Fruit fly (Drosophila melanogaster) whole organism, embryonic: Measurements from ENCODE around the gene CG15742.
A peak's percentile ranks its signal among the peaks of the same experiment; 100 is the strongest.

Source experiments
- CG10321 ChIP-seq: fragments of 200-800 bp; sonication (Bioruptor generic); IDR thresholded peaks from 2 replicates; pipeline ENCODE4 v1.3.6; 2022; ENCODE audit warnings: missing biosample characterization, missing genetic modification characterization
- CG11085 ChIP-seq: fragments of 200-800 bp; sonication (Bioruptor generic); IDR thresholded peaks from 2 replicates; pipeline ENCODE4 v1.3.6; 2022; ENCODE audit warnings: missing biosample characterization, missing genetic modification characterization
- CG12104 ChIP-seq: fragments of 200-800 bp; sonication (Bioruptor generic); optimal IDR thresholded peaks from 3 replicates; lab custom pipeline; 2016; ENCODE audit warnings: missing biosample characterization, missing genetic modification characterization
- CG12391 ChIP-seq: fragments of 200-800 bp; sonication (Bioruptor generic); optimal IDR thresholded peaks from 3 replicates; lab custom pipeline; 2018; ENCODE audit warnings: missing biosample characterization, mild to moderate bottlenecking, missing genetic modification characterization, moderate library complexity
- CG14050 ChIP-seq: fragments of 200-800 bp; sonication (Bioruptor generic); IDR thresholded peaks from 3 replicates; pipeline ENCODE4 v1.3.6; 2022; ENCODE audit warnings: missing biosample characterization, missing genetic modification characterization
- CG15269 ChIP-seq: fragments of 200-800 bp; sonication (Bioruptor generic); optimal IDR thresholded peaks from 2 replicates; lab custom pipeline; 2018; ENCODE audit warnings: missing biosample characterization, mild to moderate bottlenecking, missing genetic modification characterization, moderate library complexity
- CG17361 ChIP-seq: fragments of 200-800 bp; sonication (Bioruptor generic); IDR thresholded peaks from 3 replicates; pipeline ENCODE4 v1.3.6; 2022; ENCODE audit warnings: missing biosample characterization, missing genetic modification characterization
- CG31224 ChIP-seq: fragments of 200-800 bp; sonication (Bioruptor generic); IDR thresholded peaks from 2 replicates; pipeline ENCODE4 v1.3.6; 2022; ENCODE audit warnings: missing biosample characterization, missing genetic modification characterization
- CG33557 ChIP-seq: fragments of 200-800 bp; sonication (Bioruptor generic); optimal IDR thresholded peaks from 2 replicates; lab custom pipeline; 2019; ENCODE audit warnings: missing biosample characterization, mild to moderate bottlenecking, missing genetic modification characterization, moderate library complexity
- CG34224 ChIP-seq: fragments of 200-800 bp; sonication (Bioruptor generic); IDR thresholded peaks from 3 replicates; pipeline ENCODE4 v1.3.6; 2022; ENCODE audit warnings: missing biosample characterization, missing genetic modification characterization; ENCODE audit not compliant: partially characterized antibody
- CG42726 ChIP-seq: fragments of 200-800 bp; sonication (Bioruptor generic); IDR thresholded peaks from 2 replicates; pipeline ENCODE4 v1.3.6; 2022; ENCODE audit warnings: missing biosample characterization, missing genetic modification characterization; ENCODE audit not compliant: partially characterized antibody
- CG4328 ChIP-seq: fragments of 200-800 bp; sonication (Bioruptor generic); optimal IDR thresholded peaks from 3 replicates; lab custom pipeline; 2017; ENCODE audit warnings: missing biosample characterization, missing genetic modification reagents, missing genetic modification characterization
- CG5180 ChIP-seq: fragments of 200-800 bp; sonication (Bioruptor generic); optimal IDR thresholded peaks from 3 replicates; lab custom pipeline; 2017; ENCODE audit warnings: missing biosample characterization, missing genetic modification characterization, mild to moderate bottlenecking, moderate library complexity, missing genetic modification reagents
- CG5953 ChIP-seq: fragments of 200-800 bp; sonication (Bioruptor generic); IDR thresholded peaks from 2 replicates; pipeline ENCODE4 v1.3.6; 2022; ENCODE audit warnings: missing biosample characterization, missing genetic modification characterization
- CG7839 ChIP-seq: fragments of 200-800 bp; sonication (Bioruptor generic); optimal IDR thresholded peaks from 3 replicates; lab custom pipeline; 2018; ENCODE audit warnings: missing biosample characterization, mild to moderate bottlenecking, missing genetic modification characterization, moderate library complexity
- CG8359 ChIP-seq: fragments of 200-800 bp; sonication (Bioruptor generic); optimal IDR thresholded peaks from 2 replicates; lab custom pipeline; 2017; ENCODE audit warnings: missing biosample characterization, mild to moderate bottlenecking, missing genetic modification characterization, borderline replicate concordance
- CG9437 ChIP-seq: fragments of 200-800 bp; sonication (Bioruptor generic); optimal IDR thresholded peaks from 2 replicates; lab custom pipeline; 2018; ENCODE audit warnings: missing biosample characterization, mild to moderate bottlenecking, missing genetic modification characterization
- Dbx ChIP-seq: fragments of 200-800 bp; sonication (Bioruptor generic); IDR thresholded peaks from 3 replicates; pipeline ENCODE4 v1.3.6; 2022; ENCODE audit warnings: missing biosample characterization, missing genetic modification characterization
- Doc2 ChIP-seq: fragments of 200-800 bp; sonication (Bioruptor generic); IDR thresholded peaks from 2 replicates; pipeline ENCODE4 v1.3.6; 2022; ENCODE audit warnings: missing biosample characterization, missing genetic modification characterization
- Dref ChIP-seq: fragments of 200-800 bp; sonication (Bioruptor generic); IDR thresholded peaks from 2 replicates; pipeline ENCODE4 v1.3.6; 2022; ENCODE audit warnings: missing biosample characterization, missing genetic modification characterization
- E2f2 ChIP-seq: fragments of 200-800 bp; sonication (Bioruptor generic); IDR thresholded peaks from 2 replicates; pipeline ENCODE4 v1.3.6; 2022; ENCODE audit warnings: missing biosample characterization, missing genetic modification characterization
- Ets65A ChIP-seq: fragments of 200-800 bp; sonication (Bioruptor generic); peaks from one replicate; lab custom pipeline; 2016; ENCODE audit warnings: missing biosample characterization, missing genetic modification characterization
- Fer1 ChIP-seq: fragments of 200-800 bp; sonication (Bioruptor generic); optimal IDR thresholded peaks from 2 replicates; lab custom pipeline; 2017; ENCODE audit warnings: missing biosample characterization, mild to moderate bottlenecking, missing genetic modification characterization
- Gug ChIP-seq: fragments of 200-800 bp; sonication (Bioruptor generic); IDR thresholded peaks from 4 replicates; pipeline ENCODE4 v1.3.6; 2022; ENCODE audit warnings: missing biosample characterization, missing genetic modification characterization
- Jarid2 ChIP-seq: fragments of 200-800 bp; sonication (Bioruptor generic); optimal IDR thresholded peaks from 3 replicates; lab custom pipeline; 2017; ENCODE audit warnings: mild to moderate bottlenecking, missing biosample characterization, missing genetic modification reagents, missing genetic modification characterization
- Lpt ChIP-seq: fragments of >200 bp; optimal IDR thresholded peaks from 2 replicates; lab custom pipeline; 2018; ENCODE audit warnings: missing biosample characterization, missing genetic modification characterization
- Oaz ChIP-seq: fragments of 200-800 bp; sonication (Bioruptor generic); IDR thresholded peaks from 2 replicates; pipeline ENCODE4 v1.3.6; 2022; ENCODE audit warnings: missing biosample characterization, missing genetic modification characterization
- Rx ChIP-seq: fragments of 200-800 bp; sonication (Bioruptor generic); IDR thresholded peaks from 2 replicates; pipeline ENCODE4 v1.3.6; 2022; ENCODE audit warnings: missing biosample characterization, missing genetic modification characterization
- Sry-δ ChIP-seq: fragments of 200-800 bp; sonication (Bioruptor generic); optimal IDR thresholded peaks from 2 replicates; lab custom pipeline; 2016; ENCODE audit warnings: missing biosample characterization, missing genetic modification characterization
- Tbp ChIP-seq: fragments of >200 bp; optimal IDR thresholded peaks from 2 replicates; lab custom pipeline; 2018; ENCODE audit warnings: missing biosample characterization, missing genetic modification characterization
- aop ChIP-seq: fragments of 200-800 bp; sonication (Bioruptor generic); IDR thresholded peaks from 2 replicates; pipeline ENCODE4 v1.3.6; 2022; ENCODE audit warnings: missing biosample characterization, missing genetic modification characterization
- bowl ChIP-seq: fragments of 200-800 bp; sonication (Bioruptor generic); IDR thresholded peaks from 2 replicates; pipeline ENCODE4 v1.3.6; 2022; ENCODE audit warnings: missing biosample characterization, missing genetic modification characterization
- ci ChIP-seq: fragments of 200-800 bp; sonication (Bioruptor generic); IDR thresholded peaks from 3 replicates; pipeline ENCODE4 v1.3.6; 2022; ENCODE audit warnings: missing biosample characterization, missing genetic modification characterization
- da ChIP-seq: fragments of 200-800 bp; sonication (Bioruptor generic); optimal IDR thresholded peaks from 2 replicates; lab custom pipeline; 2016; ENCODE audit warnings: missing biosample characterization, missing genetic modification characterization
- disco-r ChIP-seq: fragments of 200-800 bp; sonication (Bioruptor generic); optimal IDR thresholded peaks from 2 replicates; lab custom pipeline; 2016; ENCODE audit warnings: missing biosample characterization, missing genetic modification characterization
- dpn ChIP-seq, 2 experiments: fragments of 200-800 bp; sonication (Bioruptor generic); optimal IDR thresholded peaks; 3 replicates each; lab custom pipeline; 2016; ENCODE audit warnings: missing biosample characterization in 2 of 2, missing genetic modification characterization in 2 of 2
- fd102C ChIP-seq: fragments of 200-800 bp; sonication (Bioruptor generic); optimal IDR thresholded peaks from 2 replicates; lab custom pipeline; 2018; ENCODE audit warnings: missing biosample characterization, mild to moderate bottlenecking, missing genetic modification characterization, moderate library complexity
- gcm2 ChIP-seq: fragments of 200-800 bp; sonication (Bioruptor generic); optimal IDR thresholded peaks from 2 replicates; lab custom pipeline; 2016; ENCODE audit warnings: missing biosample characterization, missing genetic modification characterization
- hb ChIP-seq: fragments of 200-800 bp; sonication (Bioruptor generic); IDR thresholded peaks from 3 replicates; pipeline ENCODE4 v1.3.6; 2022; ENCODE audit warnings: missing biosample characterization, missing genetic modification characterization; ENCODE audit not compliant: partially characterized antibody
- lilli ChIP-seq: fragments of 200-800 bp; sonication (Bioruptor generic); optimal IDR thresholded peaks from 3 replicates; lab custom pipeline; 2016; ENCODE audit warnings: missing biosample characterization, missing genetic modification characterization
- lmd ChIP-seq: fragments of 200-800 bp; sonication (Bioruptor generic); IDR thresholded peaks from 2 replicates; pipeline ENCODE4 v1.3.6; 2022; ENCODE audit warnings: missing biosample characterization, missing genetic modification characterization
- p53 ChIP-seq: fragments of 200-800 bp; sonication (Bioruptor generic); optimal IDR thresholded peaks from 2 replicates; lab custom pipeline; 2016; ENCODE audit warnings: missing biosample characterization, missing genetic modification characterization
- repo ChIP-seq: fragments of 200-800 bp; sonication (Bioruptor generic); optimal IDR thresholded peaks from 2 replicates; lab custom pipeline; 2016; ENCODE audit warnings: missing biosample characterization, missing genetic modification characterization
- rib ChIP-seq: fragments of 200-800 bp; sonication (Bioruptor generic); IDR thresholded peaks from 2 replicates; pipeline ENCODE4 v1.3.6; 2022; ENCODE audit warnings: missing biosample characterization, missing genetic modification characterization
- salm ChIP-seq: fragments of 200-800 bp; sonication (Bioruptor generic); optimal IDR thresholded peaks from 2 replicates; lab custom pipeline; 2018; ENCODE audit warnings: missing biosample characterization, mild to moderate bottlenecking, missing genetic modification characterization
- sens ChIP-seq: fragments of 200-800 bp; sonication (Bioruptor generic); peaks from one replicate; lab custom pipeline; 2016; ENCODE audit warnings: missing biosample characterization, missing genetic modification characterization
- slbo ChIP-seq: fragments of 200-800 bp; sonication (Bioruptor generic); IDR thresholded peaks from 2 replicates; pipeline ENCODE4 v1.3.6; 2022; ENCODE audit warnings: missing biosample characterization, missing genetic modification characterization
- trem ChIP-seq: fragments of 200-800 bp; optimal IDR thresholded peaks from 3 replicates; lab custom pipeline; 2019; ENCODE audit warnings: missing biosample characterization, mild to moderate bottlenecking, missing genetic modification characterization, moderate library complexity
- zen2 ChIP-seq: fragments of 200-800 bp; sonication (Bioruptor generic); IDR thresholded peaks from 3 replicates; pipeline ENCODE4 v1.3.6; 2022; ENCODE audit warnings: missing biosample characterization, missing genetic modification characterization; ENCODE audit not compliant: partially characterized antibody
- zfh1 ChIP-seq: fragments of 200-800 bp; sonication (Bioruptor generic); IDR thresholded peaks from 3 replicates; pipeline ENCODE4 v1.3.6; 2022; ENCODE audit warnings: missing biosample characterization, missing genetic modification characterization

CG15742 gene

dm6 chrX:13296405-13297183 lies 38.3 kb upstream of the CG15742 start, which contains the start of gene CG1622 (continued):
- no peak for TF ChIP-seq aop (GFP tag; lab: Robert Waterston, UW)
- TF ChIP-seq Oaz (GFP tag; lab: Robert Waterston, UW) = no peak
- TF ChIP-seq Dbx = peak; percentile 67; the same call in 2 of the 3 replicates
- TF ChIP-seq bowl (GFP tag; lab: Robert Waterston, UW) = no peak
- TF ChIP-seq CG15269 = no peak
- no peak for TF ChIP-seq CG14050 (GFP tag; lab: Robert Waterston, UW)
- no peak; the same call in 2 of the 3 replicates for TF ChIP-seq zfh1
- peak; percentile 30 for TF ChIP-seq Fer1 (GFP tag; lab: Kevin White, UChicago)
- no peak for TF ChIP-seq CG4328 (GFP tag; lab: Kevin White, UChicago)
- TF ChIP-seq CG17361 (GFP tag; lab: Robert Waterston, UW) = peak; percentile 65
- TF ChIP-seq Dref = peak; percentile 80
- no peak for TF ChIP-seq Jarid2 (GFP tag; lab: Kevin White, UChicago)
- no peak for TF ChIP-seq CG33557
- TF ChIP-seq disco-r = no peak
- TF ChIP-seq CG12104 = no peak
- no peak for TF ChIP-seq p53 (GFP tag; lab: Kevin White, UChicago)
- TF ChIP-seq CG10321 = no peak
- TF ChIP-seq Sry-δ (GFP tag; lab: Kevin White, UChicago) = peak; percentile 64
- TF ChIP-seq Ets65A = no peak
- TF ChIP-seq CG5180 = no peak
- no peak for TF ChIP-seq repo
- no peak for TF ChIP-seq Lpt (GFP tag; lab: Kevin White, UChicago)
- TF ChIP-seq CG7839 = no peak
- peak; percentile 3 for TF ChIP-seq CG9437 (GFP tag; lab: Kevin White, UChicago)
- 0 out of 2 replicates have a peak, but pooled peaks have one; percentile 11 for TF ChIP-seq rib (GFP tag; lab: Robert Waterston, UW)
- TF ChIP-seq trem = peak; percentile 22
- peak; percentile 47; the same call in 1 of the 2 replicates for TF ChIP-seq CG31224 (GFP tag; lab: Robert Waterston, UW)
- peak; percentile 45; the same call in 1 of the 2 replicates for TF ChIP-seq slbo (GFP tag; lab: Robert Waterston, UW)
- TF ChIP-seq gcm2 (GFP tag; lab: Kevin White, UChicago) = no peak
- no peak; the same call in 2 of the 3 replicates for TF ChIP-seq hb (GFP tag; lab: Robert Waterston, UW)
- no peak for TF ChIP-seq CG42726 (GFP tag; lab: Robert Waterston, UW)
- TF ChIP-seq zen2 (GFP tag; lab: Robert Waterston, UW) = no peak
- peak; percentile 60; the same call in 2 of the 4 replicates for TF ChIP-seq Gug
- TF ChIP-seq Tbp (GFP tag; lab: Kevin White, UChicago) = no peak
- no peak for TF ChIP-seq CG11085 (GFP tag; lab: Robert Waterston, UW)
- TF ChIP-seq E2f2 (GFP tag; lab: Robert Waterston, UW) = peak; percentile 28; the same call in 1 of the 2 replicates
- peak in 1 of 2 experiments; percentile 41 for TF ChIP-seq dpn (GFP tag; optimal IDR thresholded peaks at IDR 0.05; lab: Kevin White, UChicago)
- peak; percentile 70 for TF ChIP-seq sens (GFP tag; lab: Kevin White, UChicago)
- 0 out of 3 replicates have a peak, but pooled peaks have one; percentile 30 for TF ChIP-seq ci
- TF ChIP-seq CG34224 (GFP tag; lab: Robert Waterston, UW) = peak; percentile 41; the same call in 1 of the 3 replicates
- TF ChIP-seq lmd (GFP tag; lab: Robert Waterston, UW) = peak; percentile 31; the same call in 1 of the 2 replicates
- no peak for TF ChIP-seq salm (tag; lab: Kevin White, UChicago)
- TF ChIP-seq CG12391 = peak; percentile 72
- no peak for TF ChIP-seq fd102C (GFP tag; lab: Kevin White, UChicago)
- no peak for TF ChIP-seq Rx (GFP tag; lab: Robert Waterston, UW)
- no peak for TF ChIP-seq CG8359 (GFP tag; lab: Kevin White, UChicago)
- TF ChIP-seq Doc2 (GFP tag; lab: Robert Waterston, UW) = no peak
- TF ChIP-seq lilli (GFP tag; lab: Kevin White, UChicago) = peak; percentile 21
- no peak for TF ChIP-seq da (GFP tag; lab: Kevin White, UChicago)
- TF ChIP-seq CG5953 (GFP tag; lab: Robert Waterston, UW) = no peak
